Worm (Caenorhabditis elegans) whole organism, late embryonic: ENCODE measurements around the gene cdc-14.
"Not testable (repeated sequence)": the region's sequence is repeated elsewhere in the genome, so short reads cannot be mapped to it uniquely, and the experiment has no call there.

Source experiments
- C08G9.2 ChIP-seq: sonication (generic microtip); optimal IDR thresholded peaks from 2 replicates; lab custom pipeline; 2016; ENCODE audit warnings: mild to moderate bottlenecking, missing genetic modification characterization, moderate library complexity, missing compliant biosample characterization
- T23F11.4 ChIP-seq: fragments of 200-800 bp; sonication (Bioruptor generic); optimal IDR thresholded peaks from 2 replicates; lab custom pipeline; 2018; ENCODE audit warnings: mild to moderate bottlenecking, missing genetic modification characterization, missing compliant biosample characterization
- ahr-1 ChIP-seq: sonication (generic microtip); optimal IDR thresholded peaks from 2 replicates; lab custom pipeline; 2016; ENCODE audit warnings: missing genetic modification characterization, missing compliant biosample characterization
- ama-1 ChIP-seq: fragments of 150-350 bp; optimal IDR thresholded peaks from 2 replicates; lab custom pipeline; 2014
- ceh-18 ChIP-seq: sonication (generic microtip); optimal IDR thresholded peaks from 2 replicates; lab custom pipeline; 2016; ENCODE audit warnings: missing genetic modification characterization, missing compliant biosample characterization
- ceh-19 ChIP-seq: fragments of 200-800 bp; sonication (Bioruptor generic); optimal IDR thresholded peaks from 2 replicates; lab custom pipeline; 2018; ENCODE audit warnings: mild to moderate bottlenecking, missing genetic modification characterization, missing compliant biosample characterization
- ceh-24 ChIP-seq: sonication (generic microtip); optimal IDR thresholded peaks from 2 replicates; lab custom pipeline; 2016; ENCODE audit warnings: mild to moderate bottlenecking, missing genetic modification characterization, missing compliant biosample characterization
- ceh-30 ChIP-seq: fragments of 150-350 bp; optimal IDR thresholded peaks from 2 replicates; lab custom pipeline; 2014; ENCODE audit warnings: missing biosample characterization, missing genetic modification characterization
- ceh-31 ChIP-seq: sonication (generic microtip); optimal IDR thresholded peaks from 2 replicates; lab custom pipeline; 2016; ENCODE audit warnings: missing genetic modification characterization, missing compliant biosample characterization
- ceh-34 ChIP-seq: sonication (generic microtip); optimal IDR thresholded peaks from 2 replicates; lab custom pipeline; 2016; ENCODE audit warnings: mild to moderate bottlenecking, missing genetic modification characterization, missing compliant biosample characterization
- ceh-6 ChIP-seq: fragments of 200-800 bp; sonication (Bioruptor generic); optimal IDR thresholded peaks from 2 replicates; lab custom pipeline; 2018; ENCODE audit warnings: mild to moderate bottlenecking, missing genetic modification characterization, missing compliant biosample characterization
- ceh-9 ChIP-seq: sonication (generic microtip); optimal IDR thresholded peaks from 2 replicates; lab custom pipeline; 2016; ENCODE audit warnings: mild to moderate bottlenecking, missing genetic modification characterization, inconsistent platforms, missing compliant biosample characterization
- che-1 ChIP-seq: sonication (generic microtip); optimal IDR thresholded peaks from 2 replicates; lab custom pipeline; 2016; ENCODE audit warnings: mild to moderate bottlenecking, missing genetic modification characterization, missing compliant biosample characterization
- dmd-4 ChIP-seq: sonication (generic microtip); optimal IDR thresholded peaks from 2 replicates; lab custom pipeline; 2016; ENCODE audit warnings: borderline replicate concordance, missing genetic modification characterization, missing compliant biosample characterization
- elt-2 ChIP-seq: sonication (generic microtip); optimal IDR thresholded peaks from 2 replicates; lab custom pipeline; 2016; ENCODE audit warnings: missing genetic modification reagents, missing genetic modification characterization, missing compliant biosample characterization
- ets-4 ChIP-seq: sonication (generic microtip); optimal IDR thresholded peaks from 2 replicates; lab custom pipeline; 2016; ENCODE audit warnings: missing genetic modification characterization, missing compliant biosample characterization
- fax-1 ChIP-seq: sonication (generic microtip); optimal IDR thresholded peaks from 2 replicates; lab custom pipeline; 2016; ENCODE audit warnings: missing genotype, missing genetic modification characterization, missing compliant biosample characterization
- gmeb-2 ChIP-seq: sonication (generic microtip); optimal IDR thresholded peaks from 2 replicates; lab custom pipeline; 2016; ENCODE audit warnings: missing genetic modification characterization, inconsistent platforms, missing compliant biosample characterization
- hlh-13 ChIP-seq: fragments of 200-800 bp; sonication (Bioruptor generic); optimal IDR thresholded peaks from 2 replicates; lab custom pipeline; 2018; ENCODE audit warnings: mild to moderate bottlenecking, missing genetic modification characterization, missing compliant biosample characterization
- hlh-15 ChIP-seq: sonication (generic microtip); optimal IDR thresholded peaks from 2 replicates; lab custom pipeline; 2016; ENCODE audit warnings: missing genetic modification characterization, missing compliant biosample characterization
- hlh-30 ChIP-seq: sonication (generic microtip); optimal IDR thresholded peaks from 2 replicates; lab custom pipeline; 2017; ENCODE audit warnings: antibody characterized with exemption, missing genetic modification characterization, missing compliant biosample characterization; ENCODE audit not compliant: insufficient read depth
- hlh-6 ChIP-seq: sonication (generic microtip); optimal IDR thresholded peaks from 2 replicates; lab custom pipeline; 2016; ENCODE audit warnings: missing genotype, missing genetic modification characterization, missing compliant biosample characterization
- hlh-8 ChIP-seq: sonication (generic microtip); optimal IDR thresholded peaks from 2 replicates; lab custom pipeline; 2016; ENCODE audit warnings: missing genotype, missing genetic modification characterization, missing compliant biosample characterization
- mec-3 ChIP-seq: sonication (generic microtip); optimal IDR thresholded peaks from 2 replicates; lab custom pipeline; 2016; ENCODE audit warnings: borderline replicate concordance, missing genetic modification characterization, missing compliant biosample characterization
- nfya-1 ChIP-seq: sonication (generic microtip); optimal IDR thresholded peaks from 2 replicates; lab custom pipeline; 2017; ENCODE audit warnings: missing genetic modification characterization, mild to moderate bottlenecking, missing compliant biosample characterization, antibody characterized with exemption, moderate library complexity
- pha-4 ChIP-seq: fragments of 150-350 bp; optimal IDR thresholded peaks from 2 replicates; lab custom pipeline; 2018; ENCODE audit warnings: missing biosample characterization, missing genetic modification reagents, missing genetic modification characterization
- pqm-1 ChIP-seq: sonication (generic microtip); optimal IDR thresholded peaks from 2 replicates; lab custom pipeline; 2016; ENCODE audit warnings: missing genetic modification characterization, missing compliant biosample characterization
- pros-1 ChIP-seq: fragments of 150-350 bp; optimal IDR thresholded peaks from 2 replicates; lab custom pipeline; 2014; ENCODE audit warnings: missing biosample characterization, missing genetic modification reagents, missing genetic modification characterization
- ref-2 ChIP-seq: sonication (generic microtip); optimal IDR thresholded peaks from 2 replicates; lab custom pipeline; 2016; ENCODE audit warnings: missing genetic modification characterization, missing compliant biosample characterization
- sdc-2 ChIP-seq: sonication (generic microtip); optimal IDR thresholded peaks from 2 replicates; lab custom pipeline; 2016; ENCODE audit warnings: missing genotype, missing genetic modification characterization, missing compliant biosample characterization
- syd-9 ChIP-seq: sonication (generic microtip); optimal IDR thresholded peaks from 2 replicates; lab custom pipeline; 2016; ENCODE audit warnings: mild to moderate bottlenecking, missing genetic modification characterization, moderate library complexity, missing compliant biosample characterization
- tbx-2 ChIP-seq: sonication (generic microtip); optimal IDR thresholded peaks from 2 replicates; lab custom pipeline; 2016; ENCODE audit warnings: missing genetic modification characterization, missing compliant biosample characterization
- ttx-3 ChIP-seq: sonication (generic microtip); optimal IDR thresholded peaks from 2 replicates; lab custom pipeline; 2016; ENCODE audit warnings: missing genetic modification reagents, missing genetic modification characterization, missing compliant biosample characterization
- unc-3 ChIP-seq, 2 experiments: fragments of 200-800 bp in 1 of 2; sonication (Bioruptor generic) in 1 of 2; sonication (generic microtip) in 1 of 2; conservative IDR thresholded peaks in 1 of 2; optimal IDR thresholded peaks in 1 of 2; 2 replicates each; pipeline versions ENCODE4 v1.3.6 to Lab custom; 2016 to 2022; ENCODE audit warnings: missing compliant biosample characterization in 2 of 2, missing genetic modification characterization in 2 of 2, missing genetic modification reagents in 1 of 2
- unc-42 ChIP-seq: sonication (generic microtip); optimal IDR thresholded peaks from 2 replicates; lab custom pipeline; 2016; ENCODE audit warnings: missing genotype, missing genetic modification characterization, missing compliant biosample characterization
- zip-5 ChIP-seq: sonication (generic microtip); optimal IDR thresholded peaks from 2 replicates; lab custom pipeline; 2016; ENCODE audit warnings: missing genetic modification characterization, missing compliant biosample characterization

The cdc-14 gene

ce11 chrII:5543476-5544144, 49.6 kb downstream of the cdc-14 start (continued):
- TF ChIP-seq hlh-13 (GFP tag; lab: Kevin White, UChicago) (peak; percentile 64), gmeb-2 (tag; lab: Kevin White, UChicago) (peak; percentile 56), dmd-4 (tag; lab: Kevin White, UChicago) (no peak), ceh-30 (tag; lab: Kevin White, UChicago) (peak; percentile 29), elt-2 (tag; lab: Kevin White, UChicago) (peak; percentile 97), syd-9 (tag; lab: Kevin White, UChicago) (peak; percentile 65), ceh-19 (peak; percentile 89), hlh-8 (tag; lab: Kevin White, UChicago) (peak; percentile 72), hlh-30 (peak; percentile 3), pha-4 (tag; lab: Kevin White, UChicago) (no peak), ceh-18 (tag; lab: Kevin White, UChicago) (peak; percentile 95), pros-1 (peak; percentile 97), hlh-6 (tag; lab: Kevin White, UChicago) (peak; percentile 48), ceh-34 (tag; lab: Kevin White, UChicago) (peak; percentile 91), ceh-9 (tag; lab: Kevin White, UChicago) (no peak), ttx-3 (peak; percentile 66), ceh-6 (peak; percentile 65), fax-1 (tag; lab: Kevin White, UChicago) (peak; percentile 68), nfya-1 (tag; lab: Kevin White, UChicago) (peak; percentile 89), che-1 (tag; lab: Kevin White, UChicago) (peak; percentile 59), pqm-1 (tag; lab: Kevin White, UChicago) (peak; percentile 77), sdc-2 (peak; percentile 36), unc-42 (peak; percentile 98), C08G9.2 (peak; percentile 49), ceh-24 (tag; lab: Kevin White, UChicago) (peak; percentile 23), tbx-2 (tag; lab: Kevin White, UChicago) (peak; percentile 95), ahr-1 (tag; lab: Kevin White, UChicago) (peak; percentile 3), ref-2 (tag; lab: Kevin White, UChicago) (peak; percentile 82), hlh-15 (peak; percentile 39), mec-3 (tag; lab: Kevin White, UChicago) (no peak)

ce11 chrII:5541685-5542084, 51.5 kb downstream of the cdc-14 start, which contains the start of gene C17C3.24:
TSS of gene C17C3.24 (minus strand) at chrII:5541785.
- TF ChIP-seq gmeb-2 (tag; lab: Kevin White, UChicago) (no peak), ref-2 (tag; lab: Kevin White, UChicago) (no peak), ama-1 (lab: Kevin White, UChicago) (no peak), unc-3 (GFP tag; conservative IDR thresholded peaks at IDR 0.05; lab: Robert Waterston, UW) (no peak), unc-3 (tag; optimal IDR thresholded peaks at IDR 0.05; lab: Kevin White, UChicago) (no peak), ets-4 (tag; lab: Kevin White, UChicago) (no peak), zip-5 (tag; lab: Kevin White, UChicago) (no peak), ceh-6 (no peak), mec-3 (tag; lab: Kevin White, UChicago) (no peak), hlh-6 (tag; lab: Kevin White, UChicago) (no peak), T23F11.4 (GFP tag; lab: Kevin White, UChicago) (no peak)
- TF ChIP-seq, all 69 proteins: peak for 0

ce11 chrII:5540113-5540512, 53.1 kb downstream of the cdc-14 start, which contains the start of gene hlh-27:
TSS of gene hlh-27 (minus strand) at chrII:5540213.
- TF ChIP-seq ceh-31 (tag; lab: Kevin White, UChicago); sdc-2; ceh-19: not testable (repeated sequence)
- TF ChIP-seq, all 69 proteins: peak for 0; not testable (repeated sequence) for 69
